Worm (Caenorhabditis elegans) whole organism, L1 larva: ENCODE results near the gene C02B8.12.

Source experiments
- C34B4.2 ChIP-seq: sonication (generic microtip); optimal IDR thresholded peaks from 2 replicates; lab custom pipeline; 2017; ENCODE audit warnings: mild to moderate bottlenecking, missing genetic modification characterization, missing compliant biosample characterization
- fkh-10 ChIP-seq: sonication (generic microtip); optimal IDR thresholded peaks from 2 replicates; lab custom pipeline; 2017; ENCODE audit warnings: missing biosample characterization, missing genetic modification reagents, missing genetic modification characterization
- nhr-19 ChIP-seq: fragments of 200-800 bp; sonication (Bioruptor generic); conservative IDR thresholded peaks from 2 replicates; pipeline ENCODE4 v1.3.6; 2022; ENCODE audit warnings: missing genetic modification characterization, missing compliant biosample characterization
- ztf-11 ChIP-seq, 2 experiments: sonication (generic microtip); optimal IDR thresholded peaks; 2 replicates each; lab custom pipeline; 2016 to 2017; ENCODE audit warnings: missing genetic modification characterization in 2 of 2, missing biosample characterization in 1 of 2, missing compliant biosample characterization in 1 of 2

- TF ChIP-seq C34B4.2 (tag; lab: Kevin White, UChicago) (no peak), ztf-11 (tag; optimal IDR thresholded peaks at IDR 0.05; lab: Kevin White, UChicago) (no peak), fkh-10 (GFP tag; lab: Kevin White, UChicago) (no peak), nhr-19 (GFP tag; lab: Robert Waterston, UW) (no peak)
These were observed 28.2 kb upstream of the C02B8.12 start for ce11 chrX:8151409-8151808.
